Fruit fly (Drosophila melanogaster): ENCODE data around the gene CG43102.
A peak's percentile ranks its signal among the peaks of the same experiment; 100 is the strongest.

Gene CG43102

DNA sequence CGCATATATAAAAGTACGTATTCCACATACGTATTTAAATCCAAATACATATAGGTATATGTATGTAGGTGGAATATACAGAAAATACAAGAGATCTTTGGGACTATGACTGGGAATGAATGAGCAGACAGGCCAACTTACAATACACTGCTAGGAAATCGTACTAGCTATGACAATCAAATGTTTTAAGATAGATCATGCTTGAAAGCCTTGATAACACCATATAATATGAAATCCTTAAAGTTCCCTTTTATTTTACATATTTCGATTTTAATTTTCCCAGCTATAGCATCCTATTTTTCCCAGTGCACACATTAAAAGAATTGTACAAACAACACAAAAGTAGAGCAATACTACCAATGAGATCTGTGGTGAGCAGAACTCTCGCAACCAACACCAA, 12.9 kb downstream of the CG43102 start (continued):
- TF ChIP-seq dysf (GFP tag; IDR thresholded peaks at IDR 0.05) = peak; percentile 93

DNA sequence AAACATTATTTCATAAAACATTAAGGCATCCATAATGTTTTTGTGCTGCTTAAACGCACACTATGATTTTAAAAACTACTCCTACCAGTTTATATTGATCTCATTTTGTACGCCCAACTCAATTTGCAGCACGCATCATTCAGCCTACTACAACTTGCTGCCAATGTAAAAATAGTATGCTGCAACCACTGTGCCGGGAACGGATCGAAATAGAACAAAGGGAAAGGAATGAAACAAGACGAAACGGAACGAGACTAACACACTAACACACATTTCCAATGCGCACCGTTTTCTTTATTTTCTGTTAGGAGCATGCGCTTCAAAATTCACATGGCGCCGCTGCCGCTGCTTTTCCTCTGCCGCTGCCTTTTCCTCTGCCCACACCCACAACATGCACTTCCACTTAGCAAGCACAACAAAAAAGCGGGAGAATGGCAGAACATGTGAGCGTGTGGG, 17.3 kb downstream of the CG43102 start:
- TF ChIP-seq Ssrp (tag; optimal IDR thresholded peaks at IDR 0.05) (no peak), Max (GFP tag; optimal IDR thresholded peaks at IDR 0.05) (no peak), disco-r (GFP tag; optimal IDR thresholded peaks at IDR 0.05) (no peak), Chrac-16 (GFP tag; optimal IDR thresholded peaks at IDR 0.05) (no peak), CG3838 (GFP tag; optimal IDR thresholded peaks at IDR 0.05) (no peak), CG6175 (GFP tag; IDR thresholded peaks at IDR 0.05) (no peak), CG30403 (GFP tag; optimal IDR thresholded peaks at IDR 0.05) (peak; percentile 47), Sry-β (GFP tag; optimal IDR thresholded peaks at IDR 0.05) (no peak), CG4328 (GFP tag; optimal IDR thresholded peaks at IDR 0.05) (no peak), Med (GFP tag) (peak; percentile 84), hbn (GFP tag; IDR thresholded peaks at IDR 0.05; ENCODE audit: partially characterized antibody) (no peak), Pdp1 (GFP tag; optimal IDR thresholded peaks at IDR 0.05) (peak in 1 of 2 experiments; percentile 19), scrt (GFP tag; optimal IDR thresholded peaks at IDR 0.05) (no peak), tx (GFP tag; optimal IDR thresholded peaks at IDR 0.05) (no peak), run (tag; optimal IDR thresholded peaks at IDR 0.05) (no peak), ERR (GFP tag; optimal IDR thresholded peaks at IDR 0.05) (no peak), chinmo (GFP tag; IDR thresholded peaks at IDR 0.05; ENCODE audit: partially characterized antibody) (peak; percentile 77; the same call in 2 of the 4 replicates), unc-4 (GFP tag; IDR thresholded peaks at IDR 0.05; ENCODE audit: partially characterized antibody) (no peak), pzg (GFP tag; optimal IDR thresholded peaks at IDR 0.05) (peak; percentile 1), lab (GFP tag; optimal IDR thresholded peaks at IDR 0.05) (peak; percentile 45), tgo (GFP tag; IDR thresholded peaks at IDR 0.05) (no peak), mirr (GFP tag; optimal IDR thresholded peaks at IDR 0.05) (no peak), pnt (GFP tag; optimal IDR thresholded peaks at IDR 0.05) (no peak), Oaz (GFP tag; IDR thresholded peaks at IDR 0.05) (no peak; the same call in 1 of the 2 replicates), CG10565 (GFP tag; optimal IDR thresholded peaks at IDR 0.05) (no peak), lola (GFP tag; optimal IDR thresholded peaks at IDR 0.05) (no peak), CG5245 (GFP tag; optimal IDR thresholded peaks at IDR 0.05) (no peak), aop (GFP tag; IDR thresholded peaks at IDR 0.05) (no peak), ro (GFP tag; IDR thresholded peaks at IDR 0.05) (no peak), CG17912 (GFP tag; optimal IDR thresholded peaks at IDR 0.05) (no peak), CG34224 (GFP tag; IDR thresholded peaks at IDR 0.05; ENCODE audit: partially characterized antibody) (no peak), kay (GFP tag; optimal IDR thresholded peaks at IDR 0.05) (no peak), CG3995 (GFP tag; optimal IDR thresholded peaks at IDR 0.05) (no peak), CG14860 (GFP tag; IDR thresholded peaks at IDR 0.05; ENCODE audit: partially characterized antibody) (no peak), CG3847 (GFP tag; IDR thresholded peaks at IDR 0.05) (no peak), Gsc (GFP tag; IDR thresholded peaks at IDR 0.05) (no peak), CG12391 (tag; optimal IDR thresholded peaks at IDR 0.05) (peak; percentile 1), CG1233 (GFP tag; optimal IDR thresholded peaks at IDR 0.05) (no peak), zfh1 (GFP tag; IDR thresholded peaks at IDR 0.05) (no peak), ssp (GFP tag; IDR thresholded peaks at IDR 0.05) (no peak), sqz (GFP tag; optimal IDR thresholded peaks at IDR 0.05) (no peak), Taf1 (GFP tag; IDR thresholded peaks at IDR 0.05) (no peak), pros (GFP tag; optimal IDR thresholded peaks at IDR 0.05) (no peak), pita (GFP tag; optimal IDR thresholded peaks at IDR 0.05) (no peak), Trl (optimal IDR thresholded peaks at IDR 0.05) (no peak), Trl (GFP tag; optimal IDR thresholded peaks at IDR 0.05) (peak; percentile 2), Atf-2 (GFP tag; optimal IDR thresholded peaks at IDR 0.05) (no peak), CG3163 (GFP tag; optimal IDR thresholded peaks at IDR 0.05) (no peak), CG12744 (GFP tag; optimal IDR thresholded peaks at IDR 0.05) (no peak)

Data from whole organism, embryonic.